Fruit fly (Drosophila melanogaster): ENCODE data around the gene CG3078.

dm6 chrX:2301613-2302522 is 42.2 kb upstream of the CG3078 start:
- TF ChIP-seq Myc (optimal IDR thresholded peaks at IDR 0.05) (no peak), psq (optimal IDR thresholded peaks at IDR 0.05) (no peak), Sin3A (optimal IDR thresholded peaks at IDR 0.05) (no peak), h (optimal IDR thresholded peaks at IDR 0.05) (no peak), insv (optimal IDR thresholded peaks at IDR 0.05) (no peak)
